Worm (Caenorhabditis elegans): ENCODE measurements around the gene R160.12.
"Not testable (repeated sequence)": the region's sequence is repeated elsewhere in the genome, so short reads cannot be mapped to it uniquely, and the experiment has no call there.

The R160.12 gene

DNA sequence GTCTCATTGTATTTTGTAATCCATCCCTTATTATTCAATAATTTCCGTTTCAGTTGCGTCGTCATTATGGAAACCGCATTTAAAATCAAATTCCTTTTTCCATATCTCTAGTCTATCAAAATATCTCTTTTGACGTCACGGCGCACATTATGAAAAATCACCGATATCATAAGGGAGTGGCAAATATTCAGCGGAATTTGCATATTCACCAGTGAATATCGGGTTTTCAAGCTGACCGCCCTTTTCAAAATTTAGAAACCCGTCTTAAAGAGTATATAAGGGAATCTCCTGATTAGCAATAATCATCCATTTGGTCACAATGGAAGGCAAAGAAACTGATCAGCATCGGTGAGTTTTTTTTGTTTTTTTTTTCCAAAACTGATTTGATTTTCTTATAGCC, 24.3 kb downstream of the R160.12 start, which contains the start of gene col-165:
Gene col-165 (plus strand): TSS at position 301 of the 400 bp plus-strand sequence.
- TF ChIP-seq cog-1 (tag; optimal IDR thresholded peaks at IDR 0.05) = no peak
- TF ChIP-seq tab-1 (GFP tag; IDR thresholded peaks at IDR 0.05) = no peak
- no peak for TF ChIP-seq ztf-23 (GFP tag; IDR thresholded peaks at IDR 0.05)
- TF ChIP-seq med-1 (GFP tag; optimal IDR thresholded peaks at IDR 0.05; ENCODE audit: insufficient read depth) = no peak
- no peak for TF ChIP-seq ztf-29 (GFP tag; IDR thresholded peaks at IDR 0.05)
- TF ChIP-seq flt-1 (GFP tag; IDR thresholded peaks at IDR 0.05) = no peak

DNA sequence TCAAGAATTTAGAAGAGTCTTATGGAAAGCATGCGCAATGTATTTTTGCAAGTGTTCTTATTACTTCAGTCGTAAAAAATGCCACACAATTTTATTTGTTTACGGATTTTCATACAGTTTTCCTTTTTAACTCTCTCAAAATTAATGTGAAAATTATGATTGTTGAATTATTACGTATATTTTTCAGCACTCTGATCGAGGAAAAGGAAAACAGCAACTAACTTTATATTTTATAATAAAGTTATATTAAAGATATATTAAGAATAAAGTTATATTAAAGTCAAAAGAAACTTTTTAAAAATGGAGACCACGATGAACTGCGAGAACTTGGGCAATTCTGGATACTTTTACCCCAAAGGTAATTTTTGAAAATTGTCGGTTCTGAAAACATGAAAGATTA, 27.4 kb downstream of the R160.12 start, which contains the start of gene F14H12.2:
Gene F14H12.2 (plus strand): TSS at position 301 of the 400 bp plus-strand sequence.
- TF ChIP-seq ztf-23 (GFP tag; IDR thresholded peaks at IDR 0.05) = no peak
- no peak for TF ChIP-seq flt-1 (GFP tag; IDR thresholded peaks at IDR 0.05)
- no peak for TF ChIP-seq T22C8.4 (GFP tag; IDR thresholded peaks at IDR 0.05)
- TF ChIP-seq cog-1 (tag; optimal IDR thresholded peaks at IDR 0.05) = no peak
- TF ChIP-seq ref-1 (GFP tag; conservative IDR thresholded peaks at IDR 0.05) = no peak

DNA sequence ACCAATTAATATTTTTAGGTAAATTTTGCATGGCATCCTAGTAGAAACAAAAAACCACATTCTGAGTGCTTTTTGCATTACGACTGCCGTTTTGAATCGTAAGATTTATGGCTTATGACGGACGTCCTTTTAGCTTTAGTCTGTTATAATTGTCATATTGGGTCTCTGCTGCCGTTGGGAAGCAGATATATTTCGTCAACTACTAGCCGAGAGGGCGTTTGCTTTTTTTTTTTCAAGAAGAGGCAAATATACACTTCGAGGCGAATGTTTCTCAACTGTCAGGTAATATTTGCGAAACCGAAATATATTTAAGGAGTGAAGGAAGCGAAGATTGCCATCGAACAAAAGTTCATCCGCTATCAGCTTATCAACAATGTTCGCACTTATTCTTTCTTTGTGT, 33.7 kb downstream of the R160.12 start, which contains the start of gene F14H12.3:
Gene F14H12.3 (plus strand): TSS at position 301 of the 400 bp plus-strand sequence.
- no peak for TF ChIP-seq T22C8.4 (GFP tag; IDR thresholded peaks at IDR 0.05)
- no peak for TF ChIP-seq ref-1 (GFP tag; conservative IDR thresholded peaks at IDR 0.05)
- no peak for TF ChIP-seq tab-1 (GFP tag; IDR thresholded peaks at IDR 0.05)
- TF ChIP-seq klf-2 (GFP tag; conservative IDR thresholded peaks at IDR 0.05) = no peak

ce11 chrX:4342730-4343129, 34.9 kb downstream of the R160.12 start:
- TF ChIP-seq ztf-23 (GFP tag; IDR thresholded peaks at IDR 0.05) (no peak), cog-1 (tag; optimal IDR thresholded peaks at IDR 0.05) (no peak), flt-1 (GFP tag; IDR thresholded peaks at IDR 0.05) (no peak), ztf-29 (GFP tag; IDR thresholded peaks at IDR 0.05) (no peak), med-1 (GFP tag; optimal IDR thresholded peaks at IDR 0.05; ENCODE audit: insufficient read depth) (no peak), tab-1 (GFP tag; IDR thresholded peaks at IDR 0.05) (no peak), ref-1 (GFP tag; conservative IDR thresholded peaks at IDR 0.05) (no peak), klf-2 (GFP tag; conservative IDR thresholded peaks at IDR 0.05) (no peak), T22C8.4 (GFP tag; IDR thresholded peaks at IDR 0.05) (no peak)

DNA sequence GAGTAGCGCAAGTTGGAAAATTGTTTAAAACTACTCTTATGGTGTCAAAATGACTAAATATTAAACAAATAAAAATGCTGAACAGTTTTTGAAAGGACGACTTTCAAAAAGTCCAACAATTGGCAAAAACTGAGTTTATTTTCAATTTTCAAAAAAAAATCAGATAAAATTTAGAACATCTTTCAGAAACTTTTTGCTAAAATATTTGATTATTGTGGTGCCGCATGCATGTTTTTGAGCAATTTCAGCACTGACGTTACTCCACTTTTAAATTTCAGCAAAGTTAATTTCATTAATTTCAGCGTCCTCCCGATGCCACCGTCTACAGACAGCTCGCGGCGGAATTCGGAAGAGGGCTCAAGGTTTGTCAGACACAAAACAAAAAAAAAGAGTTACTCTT, 38.3 kb downstream of the R160.12 start, which contains the start of gene cst-1:
Gene cst-1 (plus strand): TSS at position 301 of the 400 bp plus-strand sequence.
- not testable (repeated sequence) for TF ChIP-seq med-1 (GFP tag; optimal IDR thresholded peaks at IDR 0.05; ENCODE audit: insufficient read depth); ztf-29 (GFP tag; IDR thresholded peaks at IDR 0.05); flt-1 (GFP tag; IDR thresholded peaks at IDR 0.05)

DNA sequence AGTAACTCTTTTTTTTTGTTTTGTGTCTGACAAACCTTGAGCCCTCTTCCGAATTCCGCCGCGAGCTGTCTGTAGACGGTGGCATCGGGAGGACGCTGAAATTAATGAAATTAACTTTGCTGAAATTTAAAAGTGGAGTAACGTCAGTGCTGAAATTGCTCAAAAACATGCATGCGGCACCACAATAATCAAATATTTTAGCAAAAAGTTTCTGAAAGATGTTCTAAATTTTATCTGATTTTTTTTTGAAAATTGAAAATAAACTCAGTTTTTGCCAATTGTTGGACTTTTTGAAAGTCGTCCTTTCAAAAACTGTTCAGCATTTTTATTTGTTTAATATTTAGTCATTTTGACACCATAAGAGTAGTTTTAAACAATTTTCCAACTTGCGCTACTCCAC, 41.6 kb downstream of the R160.12 start, which contains the start of gene cst-2:
Gene cst-2 (minus strand): TSS at position 101 of the 400 bp plus-strand sequence.
- not testable (repeated sequence) for TF ChIP-seq ztf-23 (GFP tag; IDR thresholded peaks at IDR 0.05); cog-1 (tag; optimal IDR thresholded peaks at IDR 0.05); flt-1 (GFP tag; IDR thresholded peaks at IDR 0.05)

ce11 chrX:4332305-4332704, 45.3 kb downstream of the R160.12 start, which contains the start of gene C24A8.6:
C24A8.6 (minus strand) TSS chrX:4332405.
- TF ChIP-seq cog-1 (tag; optimal IDR thresholded peaks at IDR 0.05); klf-2 (GFP tag; conservative IDR thresholded peaks at IDR 0.05); med-1 (GFP tag; optimal IDR thresholded peaks at IDR 0.05; ENCODE audit: insufficient read depth): not testable (repeated sequence)

DNA sequence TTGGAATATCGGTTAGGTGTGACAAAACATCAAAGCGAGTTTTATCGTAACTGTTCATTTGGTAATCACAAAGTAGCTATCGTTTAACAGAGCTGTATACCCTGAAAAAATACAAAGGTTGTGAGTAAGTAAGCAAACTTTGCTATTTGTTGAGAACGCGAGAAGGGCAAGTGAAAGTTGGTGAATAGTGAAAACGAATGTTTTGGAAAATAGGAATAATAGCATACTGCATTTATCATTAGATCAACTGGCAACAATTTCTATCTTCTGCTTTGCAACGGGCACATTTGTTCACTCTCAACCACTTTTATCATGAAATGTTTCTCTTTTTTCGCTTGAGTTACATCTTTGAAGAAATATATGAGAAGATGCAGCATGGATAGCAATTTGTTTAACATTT, 48.8 kb downstream of the R160.12 start, which contains the start of gene C24A8.5:
Gene C24A8.5 (minus strand): TSS at position 101 of the 400 bp plus-strand sequence.
- TF ChIP-seq flt-1 (GFP tag; IDR thresholded peaks at IDR 0.05) = no peak
- TF ChIP-seq klf-2 (GFP tag; conservative IDR thresholded peaks at IDR 0.05) = no peak
- no peak for TF ChIP-seq tab-1 (GFP tag; IDR thresholded peaks at IDR 0.05)
- TF ChIP-seq med-1 (GFP tag; optimal IDR thresholded peaks at IDR 0.05; ENCODE audit: insufficient read depth) = no peak
- no peak for TF ChIP-seq cog-1 (tag; optimal IDR thresholded peaks at IDR 0.05)
- no peak for TF ChIP-seq ztf-29 (GFP tag; IDR thresholded peaks at IDR 0.05)
- no peak for TF ChIP-seq T22C8.4 (GFP tag; IDR thresholded peaks at IDR 0.05)
- TF ChIP-seq ref-1 (GFP tag; conservative IDR thresholded peaks at IDR 0.05) = no peak
- no peak for TF ChIP-seq ztf-23 (GFP tag; IDR thresholded peaks at IDR 0.05)

All from whole organism, midembryonic.